Worm (Caenorhabditis elegans) whole organism, late embryonic: ENCODE results near the gene Y51B9A.5.

Source experiments
- C08G9.2 ChIP-seq: sonication (generic microtip); optimal IDR thresholded peaks from 2 replicates; lab custom pipeline; 2016; ENCODE audit warnings: mild to moderate bottlenecking, missing genetic modification characterization, moderate library complexity, missing compliant biosample characterization
- F13H6.1 ChIP-seq: sonication (generic microtip); optimal IDR thresholded peaks from 2 replicates; lab custom pipeline; 2016; ENCODE audit warnings: missing genetic modification characterization, missing compliant biosample characterization
- T23F11.4 ChIP-seq: fragments of 200-800 bp; sonication (Bioruptor generic); optimal IDR thresholded peaks from 2 replicates; lab custom pipeline; 2018; ENCODE audit warnings: mild to moderate bottlenecking, missing genetic modification characterization, missing compliant biosample characterization
- ahr-1 ChIP-seq: sonication (generic microtip); optimal IDR thresholded peaks from 2 replicates; lab custom pipeline; 2016; ENCODE audit warnings: missing genetic modification characterization, missing compliant biosample characterization
- ama-1 ChIP-seq: fragments of 150-350 bp; optimal IDR thresholded peaks from 2 replicates; lab custom pipeline; 2014
- ceh-14 ChIP-seq: sonication (generic microtip); optimal IDR thresholded peaks from 2 replicates; lab custom pipeline; 2016; ENCODE audit warnings: missing genotype, missing genetic modification characterization, missing compliant biosample characterization
- ceh-18 ChIP-seq: sonication (generic microtip); optimal IDR thresholded peaks from 2 replicates; lab custom pipeline; 2016; ENCODE audit warnings: missing genetic modification characterization, missing compliant biosample characterization
- ceh-19 ChIP-seq: fragments of 200-800 bp; sonication (Bioruptor generic); optimal IDR thresholded peaks from 2 replicates; lab custom pipeline; 2018; ENCODE audit warnings: mild to moderate bottlenecking, missing genetic modification characterization, missing compliant biosample characterization
- ceh-2 ChIP-seq: sonication (generic microtip); optimal IDR thresholded peaks from 2 replicates; lab custom pipeline; 2016; ENCODE audit warnings: missing genotype, missing genetic modification characterization, missing compliant biosample characterization
- ceh-24 ChIP-seq: sonication (generic microtip); optimal IDR thresholded peaks from 2 replicates; lab custom pipeline; 2016; ENCODE audit warnings: mild to moderate bottlenecking, missing genetic modification characterization, missing compliant biosample characterization
- ceh-48 ChIP-seq: sonication (generic microtip); optimal IDR thresholded peaks from 2 replicates; lab custom pipeline; 2016; ENCODE audit warnings: missing genetic modification characterization, inconsistent platforms, missing compliant biosample characterization
- ceh-6 ChIP-seq: fragments of 200-800 bp; sonication (Bioruptor generic); optimal IDR thresholded peaks from 2 replicates; lab custom pipeline; 2018; ENCODE audit warnings: mild to moderate bottlenecking, missing genetic modification characterization, missing compliant biosample characterization
- ceh-9 ChIP-seq: sonication (generic microtip); optimal IDR thresholded peaks from 2 replicates; lab custom pipeline; 2016; ENCODE audit warnings: mild to moderate bottlenecking, missing genetic modification characterization, inconsistent platforms, missing compliant biosample characterization
- che-1 ChIP-seq: sonication (generic microtip); optimal IDR thresholded peaks from 2 replicates; lab custom pipeline; 2016; ENCODE audit warnings: mild to moderate bottlenecking, missing genetic modification characterization, missing compliant biosample characterization
- dve-1 ChIP-seq: sonication (generic microtip); optimal IDR thresholded peaks from 2 replicates; lab custom pipeline; 2017; ENCODE audit warnings: antibody characterized with exemption, mild to moderate bottlenecking, missing genetic modification characterization, missing compliant biosample characterization
- elt-2 ChIP-seq: sonication (generic microtip); optimal IDR thresholded peaks from 2 replicates; lab custom pipeline; 2016; ENCODE audit warnings: missing genetic modification reagents, missing genetic modification characterization, missing compliant biosample characterization
- ets-4 ChIP-seq: sonication (generic microtip); optimal IDR thresholded peaks from 2 replicates; lab custom pipeline; 2016; ENCODE audit warnings: missing genetic modification characterization, missing compliant biosample characterization
- eyg-1 ChIP-seq: sonication (generic microtip); optimal IDR thresholded peaks from 2 replicates; lab custom pipeline; 2016; ENCODE audit warnings: missing genotype, missing genetic modification characterization, missing compliant biosample characterization
- fkh-10 ChIP-seq: fragments of 150-350 bp; optimal IDR thresholded peaks from 2 replicates; lab custom pipeline; 2014; ENCODE audit warnings: missing biosample characterization, missing genetic modification reagents, missing genetic modification characterization
- fkh-6 ChIP-seq: sonication (generic microtip); optimal IDR thresholded peaks from 2 replicates; lab custom pipeline; 2016; ENCODE audit warnings: missing genetic modification characterization, missing compliant biosample characterization
- hlh-13 ChIP-seq: fragments of 200-800 bp; sonication (Bioruptor generic); optimal IDR thresholded peaks from 2 replicates; lab custom pipeline; 2018; ENCODE audit warnings: mild to moderate bottlenecking, missing genetic modification characterization, missing compliant biosample characterization
- hlh-30 ChIP-seq: sonication (generic microtip); optimal IDR thresholded peaks from 2 replicates; lab custom pipeline; 2017; ENCODE audit warnings: antibody characterized with exemption, missing genetic modification characterization, missing compliant biosample characterization; ENCODE audit not compliant: insufficient read depth
- hlh-6 ChIP-seq: sonication (generic microtip); optimal IDR thresholded peaks from 2 replicates; lab custom pipeline; 2016; ENCODE audit warnings: missing genotype, missing genetic modification characterization, missing compliant biosample characterization
- hlh-8 ChIP-seq: sonication (generic microtip); optimal IDR thresholded peaks from 2 replicates; lab custom pipeline; 2016; ENCODE audit warnings: missing genotype, missing genetic modification characterization, missing compliant biosample characterization
- mec-3 ChIP-seq: sonication (generic microtip); optimal IDR thresholded peaks from 2 replicates; lab custom pipeline; 2016; ENCODE audit warnings: borderline replicate concordance, missing genetic modification characterization, missing compliant biosample characterization
- nfya-1 ChIP-seq: sonication (generic microtip); optimal IDR thresholded peaks from 2 replicates; lab custom pipeline; 2017; ENCODE audit warnings: missing genetic modification characterization, mild to moderate bottlenecking, missing compliant biosample characterization, antibody characterized with exemption, moderate library complexity
- odd-2 ChIP-seq: sonication (generic microtip); optimal IDR thresholded peaks from 2 replicates; lab custom pipeline; 2017; ENCODE audit warnings: antibody characterized with exemption, mild to moderate bottlenecking, missing genetic modification characterization, missing compliant biosample characterization
- pha-2 ChIP-seq: sonication (generic microtip); optimal IDR thresholded peaks from 2 replicates; lab custom pipeline; 2017; ENCODE audit warnings: mild to moderate bottlenecking, missing genetic modification characterization, missing compliant biosample characterization
- pha-4 ChIP-seq: fragments of 150-350 bp; optimal IDR thresholded peaks from 2 replicates; lab custom pipeline; 2018; ENCODE audit warnings: missing biosample characterization, missing genetic modification reagents, missing genetic modification characterization
- sdc-2 ChIP-seq: sonication (generic microtip); optimal IDR thresholded peaks from 2 replicates; lab custom pipeline; 2016; ENCODE audit warnings: missing genotype, missing genetic modification characterization, missing compliant biosample characterization
- tbx-2 ChIP-seq: sonication (generic microtip); optimal IDR thresholded peaks from 2 replicates; lab custom pipeline; 2016; ENCODE audit warnings: missing genetic modification characterization, missing compliant biosample characterization
- tbx-7 ChIP-seq: sonication (generic microtip); optimal IDR thresholded peaks from 2 replicates; lab custom pipeline; 2016; ENCODE audit warnings: missing genotype, missing genetic modification characterization, missing compliant biosample characterization
- unc-55 ChIP-seq: sonication (generic microtip); optimal IDR thresholded peaks from 2 replicates; lab custom pipeline; 2017; ENCODE audit warnings: missing biosample characterization, missing genetic modification reagents, missing genetic modification characterization
- ztf-16 ChIP-seq: sonication (generic microtip); optimal IDR thresholded peaks from 2 replicates; lab custom pipeline; 2017; ENCODE audit warnings: missing genetic modification characterization, missing compliant biosample characterization

Gene Y51B9A.5

DNA sequence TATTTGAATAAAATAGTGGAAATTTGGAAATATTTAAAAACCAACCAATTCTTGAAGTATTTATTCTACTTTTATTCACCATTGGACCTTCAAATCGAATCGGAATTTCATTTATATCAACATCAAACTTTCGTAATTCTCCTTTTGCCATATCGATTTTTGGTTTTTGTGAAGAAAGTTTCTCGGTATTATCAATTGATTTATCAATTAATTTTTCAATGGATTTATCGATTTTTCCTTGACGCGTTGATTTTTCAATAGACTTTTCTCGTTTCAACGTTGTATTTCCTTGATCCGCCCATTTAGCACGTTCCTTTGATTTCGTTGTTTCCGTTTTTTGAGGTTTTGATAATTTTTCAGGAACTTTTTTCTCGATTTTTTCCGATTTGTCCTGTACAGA is 34.6 kb upstream of the Y51B9A.5 start:
- TF ChIP-seq ceh-19 (no peak), dve-1 (tag; lab: Kevin White, UChicago) (no peak), ceh-14 (tag; lab: Kevin White, UChicago) (no peak), ztf-16 (tag; lab: Kevin White, UChicago) (no peak), elt-2 (tag; lab: Kevin White, UChicago) (no peak), C08G9.2 (tag; lab: Kevin White, UChicago) (no peak), nfya-1 (no peak), tbx-2 (tag; lab: Kevin White, UChicago) (no peak), pha-4 (tag; lab: Kevin White, UChicago) (no peak), eyg-1 (no peak), T23F11.4 (GFP tag; lab: Kevin White, UChicago) (no peak), sdc-2 (tag; lab: Kevin White, UChicago) (no peak), ceh-2 (tag; lab: Kevin White, UChicago) (no peak), hlh-6 (tag; lab: Kevin White, UChicago) (no peak), mec-3 (tag; lab: Kevin White, UChicago) (no peak)

ce11 chrII:9372393-9372792 is 31.6 kb upstream of the Y51B9A.5 start, which contains the start of gene C06C3.3:
Gene C06C3.3 (minus strand): TSS chrII:9372493.
- TF ChIP-seq ceh-48 (tag; lab: Kevin White, UChicago) (no peak), fkh-6 (tag; lab: Kevin White, UChicago) (no peak), tbx-2 (tag; lab: Kevin White, UChicago) (no peak), dve-1 (tag; lab: Kevin White, UChicago) (no peak), ets-4 (tag; lab: Kevin White, UChicago) (no peak)

ce11 chrII:9372991-9373390 is 31.0 kb upstream of the Y51B9A.5 start, which contains the start of gene C06C3.4:
Gene C06C3.4 (plus strand): TSS chrII:9373291.
- TF ChIP-seq hlh-6 (tag; lab: Kevin White, UChicago) (no peak), pha-4 (tag; lab: Kevin White, UChicago) (no peak), ahr-1 (tag; lab: Kevin White, UChicago) (no peak), fkh-10 (GFP tag; lab: Kevin White, UChicago) (no peak), tbx-2 (tag; lab: Kevin White, UChicago) (no peak), ceh-9 (tag; lab: Kevin White, UChicago) (no peak), elt-2 (tag; lab: Kevin White, UChicago) (no peak), fkh-6 (tag; lab: Kevin White, UChicago) (no peak), F13H6.1 (no peak), hlh-13 (GFP tag; lab: Kevin White, UChicago) (no peak), hlh-30 (tag; lab: Kevin White, UChicago) (no peak), tbx-7 (tag; lab: Kevin White, UChicago) (no peak), ceh-18 (tag; lab: Kevin White, UChicago) (no peak), ama-1 (lab: Kevin White, UChicago) (no peak), unc-55 (GFP tag; lab: Kevin White, UChicago) (no peak)
- TF ChIP-seq, all 69 proteins: peak for 0

DNA sequence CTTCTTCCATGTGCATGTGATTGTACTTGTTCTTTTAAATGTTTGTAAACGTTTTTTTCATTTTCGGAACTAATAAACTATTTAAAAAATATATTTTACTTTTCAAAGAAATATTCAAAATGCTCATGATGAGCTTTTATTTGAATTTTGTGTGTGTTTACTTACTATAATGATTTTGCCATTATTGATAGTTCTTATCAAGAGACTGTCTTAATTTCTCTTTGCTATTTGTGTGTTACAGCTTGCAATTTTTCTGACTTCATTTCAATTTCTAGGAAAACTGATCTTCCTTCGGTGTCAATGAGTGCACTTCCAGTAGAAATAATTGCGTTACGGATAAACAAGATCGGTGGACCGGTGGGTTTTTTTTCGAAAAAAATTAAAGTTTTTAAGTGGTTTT is 29.1 kb upstream of the Y51B9A.5 start, which contains the start of gene C06C3.12:
Gene C06C3.12 (plus strand): TSS at position 301 of the 400 bp plus-strand sequence.
- TF ChIP-seq hlh-13 (GFP tag; lab: Kevin White, UChicago): no peak

- TF ChIP-seq tbx-2 (tag; lab: Kevin White, UChicago) (no peak), ama-1 (lab: Kevin White, UChicago) (no peak), hlh-8 (tag; lab: Kevin White, UChicago) (no peak), ceh-24 (no peak), pha-2 (tag; lab: Kevin White, UChicago) (no peak)
Measured at ce11 chrII:9377158-9377557, 26.8 kb upstream of the Y51B9A.5 start, which contains the start of gene C06C3.10. Gene C06C3.10 (minus strand): TSS chrII:9377258.

DNA sequence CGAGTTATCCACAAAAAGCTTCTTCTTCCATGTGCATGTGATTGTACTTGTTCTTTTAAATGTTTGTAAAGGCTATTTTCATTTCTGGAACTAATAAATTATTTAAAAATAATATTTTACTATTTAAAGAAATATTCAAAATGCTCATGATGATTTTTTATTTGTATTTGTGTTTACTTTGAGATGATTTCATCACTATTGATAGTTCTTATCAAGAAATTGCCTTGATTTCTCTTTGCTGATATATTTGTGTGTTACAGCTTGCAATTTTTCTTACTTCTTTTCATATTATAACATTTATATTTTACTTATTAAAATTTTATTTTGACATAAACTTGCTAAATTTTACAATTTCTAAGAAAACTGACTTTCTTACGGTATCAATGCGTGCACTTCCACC is 25.8 kb upstream of the Y51B9A.5 start:
- TF ChIP-seq odd-2 (tag; lab: Kevin White, UChicago): no peak
- TF ChIP-seq nfya-1: no peak
- no peak for TF ChIP-seq ceh-9 (tag; lab: Kevin White, UChicago)
- TF ChIP-seq che-1: no peak
- TF ChIP-seq ceh-6: no peak
